Fruit fly (Drosophila melanogaster): Measurements from ENCODE around the gene SsRbeta.

The SsRbeta gene

dm6 chr3L:16167723-16168386 lies 38.4 kb downstream of the SsRbeta start:
- TF ChIP-seq spab (GFP tag; optimal IDR thresholded peaks at IDR 0.05) (no peak), CG3032 (tag; optimal IDR thresholded peaks at IDR 0.05) (peak; percentile 50), CG8632 (GFP tag; optimal IDR thresholded peaks at IDR 0.05) (peak; percentile 58), CG10631 (GFP tag; optimal IDR thresholded peaks at IDR 0.05) (peak; percentile 2), topi (GFP tag; optimal IDR thresholded peaks at IDR 0.05) (peak; percentile 21), Sox102F (GFP tag; optimal IDR thresholded peaks at IDR 0.05) (peak; percentile 3), acj6 (GFP tag; optimal IDR thresholded peaks at IDR 0.05) (peak; percentile 53), Eip78C (GFP tag) (peak; percentile 80), CG32006 (GFP tag; optimal IDR thresholded peaks at IDR 0.05) (peak; percentile 15), CG15336 (GFP tag; IDR thresholded peaks at IDR 0.05) (no peak), OdsH (GFP tag; optimal IDR thresholded peaks at IDR 0.05) (peak; percentile 33), CG3919 (GFP tag; optimal IDR thresholded peaks at IDR 0.05) (peak; percentile 57), CG10669 (GFP tag; optimal IDR thresholded peaks at IDR 0.05) (peak; percentile 32), achi (GFP tag; optimal IDR thresholded peaks at IDR 0.05) (peak; percentile 45), CG6792 (GFP tag; optimal IDR thresholded peaks at IDR 0.05) (peak; percentile 3), CG6163 (GFP tag; IDR thresholded peaks at IDR 0.05) (no peak), CG9139 (GFP tag; optimal IDR thresholded peaks at IDR 0.05) (no peak), Ets96B (tag; optimal IDR thresholded peaks at IDR 0.05) (peak; percentile 64), CG6808 (GFP tag; optimal IDR thresholded peaks at IDR 0.05) (peak; percentile 25), svp (GFP tag) (peak; percentile 69), Hr39 (GFP tag; optimal IDR thresholded peaks at IDR 0.05) (no peak), Sox14 (GFP tag; optimal IDR thresholded peaks at IDR 0.05) (peak; percentile 13), esn (GFP tag; optimal IDR thresholded peaks at IDR 0.05) (peak; percentile 48)

dm6 chr3L:16168503-16169189 lies 39.2 kb downstream of the SsRbeta start:
- TF ChIP-seq salr (GFP tag; optimal IDR thresholded peaks at IDR 0.05) (peak in 1 of 2 experiments; percentile 39), achi (GFP tag; optimal IDR thresholded peaks at IDR 0.05) (peak; percentile 40), CG34406 (GFP tag; optimal IDR thresholded peaks at IDR 0.05) (peak; percentile 26), Lpt (GFP tag; optimal IDR thresholded peaks at IDR 0.05) (peak; percentile 26), OdsH (GFP tag; optimal IDR thresholded peaks at IDR 0.05) (peak; percentile 23), Ets96B (tag; optimal IDR thresholded peaks at IDR 0.05) (peak; percentile 60), dac (GFP tag; optimal IDR thresholded peaks at IDR 0.05) (no peak), CG7368 (GFP tag; optimal IDR thresholded peaks at IDR 0.05) (peak; percentile 6), CG8319 (GFP tag; optimal IDR thresholded peaks at IDR 0.05) (no peak), CG11762 (GFP tag; optimal IDR thresholded peaks at IDR 0.05; ENCODE audit: insufficient read depth) (peak; percentile 23), fkh (GFP tag; optimal IDR thresholded peaks at IDR 0.05) (no peak), pdm3 (GFP tag; optimal IDR thresholded peaks at IDR 0.05) (peak; percentile 2), CG10631 (GFP tag; optimal IDR thresholded peaks at IDR 0.05) (peak; percentile 40), ss (GFP tag; optimal IDR thresholded peaks at IDR 0.05) (peak in 1 of 2 experiments; percentile 43), CG11294 (GFP tag; IDR thresholded peaks at IDR 0.05) (no peak), CG10669 (GFP tag; optimal IDR thresholded peaks at IDR 0.05) (peak; percentile 16), Hr39 (GFP tag; optimal IDR thresholded peaks at IDR 0.05) (no peak), dsx (GFP tag; optimal IDR thresholded peaks at IDR 0.05; ENCODE audit: poor library complexity, severe bottlenecking) (peak; percentile 36), CG6808 (GFP tag; optimal IDR thresholded peaks at IDR 0.05) (peak; percentile 21), CG3032 (tag; optimal IDR thresholded peaks at IDR 0.05) (peak; percentile 61), acj6 (GFP tag; optimal IDR thresholded peaks at IDR 0.05) (peak; percentile 4), CG3919 (GFP tag; optimal IDR thresholded peaks at IDR 0.05) (peak; percentile 46), net (GFP tag; optimal IDR thresholded peaks at IDR 0.05) (no peak), Eip78C (GFP tag) (peak; percentile 46), esn (GFP tag; optimal IDR thresholded peaks at IDR 0.05) (no peak), Met (GFP tag; optimal IDR thresholded peaks at IDR 0.05) (no peak), spab (GFP tag; optimal IDR thresholded peaks at IDR 0.05) (peak; percentile 51), Eip93F (GFP tag; optimal IDR thresholded peaks at IDR 0.05) (no peak), CG32006 (GFP tag; optimal IDR thresholded peaks at IDR 0.05) (peak; percentile 46)

Measured in whole organism, prepupa.